Fruit fly (Drosophila melanogaster): ENCODE data around the gene Cpsf100.

Cpsf100 gene

DNA sequence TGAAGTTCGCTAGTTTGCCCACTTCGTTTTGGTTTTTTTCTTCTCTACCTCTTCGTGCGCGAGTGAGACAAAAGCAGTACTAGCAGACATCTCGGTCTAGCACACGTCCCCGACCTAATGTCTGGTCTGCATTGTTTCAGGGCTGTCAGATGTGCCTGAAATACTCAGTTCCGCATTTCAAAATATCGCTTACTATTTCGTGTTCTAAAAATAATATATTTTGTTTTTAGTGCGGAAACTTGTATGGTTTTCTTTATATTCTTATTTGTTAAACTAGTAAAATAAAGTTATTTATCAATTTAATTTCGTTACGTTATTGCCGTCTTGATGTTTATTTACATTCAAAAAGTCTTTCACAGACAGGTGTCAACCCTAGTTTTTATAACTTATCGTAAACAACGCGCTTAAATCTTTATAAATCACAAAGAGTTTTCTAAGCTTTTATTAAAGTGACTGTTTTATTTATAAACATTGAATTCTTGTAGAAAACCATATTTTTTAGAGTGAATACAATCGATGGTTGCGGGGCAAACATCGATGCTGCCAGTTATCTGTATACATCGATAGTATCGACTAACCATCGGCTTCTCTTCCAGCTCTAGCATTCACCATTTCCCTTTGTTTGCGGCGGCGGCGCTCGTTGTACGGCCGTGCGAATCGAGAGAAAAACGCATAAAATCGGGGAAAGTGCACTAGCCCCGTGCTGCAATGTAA lies 29.0 kb downstream of the Cpsf100 start (continued):
- TF ChIP-seq CG15336 (GFP tag; IDR thresholded peaks at IDR 0.05) (no peak), Met (GFP tag; optimal IDR thresholded peaks at IDR 0.05) (peak; percentile 76), lz (GFP tag; optimal IDR thresholded peaks at IDR 0.05) (peak; percentile 78), fd59A (GFP tag; optimal IDR thresholded peaks at IDR 0.05) (peak; percentile 62), Blimp-1 (GFP tag; optimal IDR thresholded peaks at IDR 0.05) (peak; percentile 9), Smox (GFP tag; optimal IDR thresholded peaks at IDR 0.05) (peak; percentile 68), CG10631 (GFP tag; optimal IDR thresholded peaks at IDR 0.05) (peak; percentile 82), CG11762 (GFP tag; optimal IDR thresholded peaks at IDR 0.05; ENCODE audit: insufficient read depth) (peak; percentile 41), Lpt (GFP tag; optimal IDR thresholded peaks at IDR 0.05) (no peak), CG4318 (GFP tag; optimal IDR thresholded peaks at IDR 0.05) (peak; percentile 61), CG16779 (tag; optimal IDR thresholded peaks at IDR 0.05) (no peak), Sox15 (GFP tag; optimal IDR thresholded peaks at IDR 0.05) (peak; percentile 69), eg (GFP tag; IDR thresholded peaks at IDR 0.05) (no peak), achi (GFP tag; optimal IDR thresholded peaks at IDR 0.05) (peak; percentile 73), salr (GFP tag; optimal IDR thresholded peaks at IDR 0.05) (peak in 1 of 2 experiments; percentile 71), CG10669 (GFP tag; optimal IDR thresholded peaks at IDR 0.05) (peak; percentile 72), Sox14 (GFP tag; optimal IDR thresholded peaks at IDR 0.05) (peak; percentile 81), fd85E (GFP tag; optimal IDR thresholded peaks at IDR 0.05) (no peak), CG11294 (GFP tag; IDR thresholded peaks at IDR 0.05) (no peak), svp (GFP tag) (peak; percentile 74), dac (GFP tag; optimal IDR thresholded peaks at IDR 0.05) (no peak), cyc (GFP tag; optimal IDR thresholded peaks at IDR 0.05) (peak; percentile 50), CG8319 (GFP tag; optimal IDR thresholded peaks at IDR 0.05) (peak; percentile 63), CG8119 (GFP tag; IDR thresholded peaks at IDR 0.05) (no peak), Hr39 (GFP tag; optimal IDR thresholded peaks at IDR 0.05) (peak; percentile 58), acj6 (GFP tag; optimal IDR thresholded peaks at IDR 0.05) (peak; percentile 58), Eip93F (GFP tag; optimal IDR thresholded peaks at IDR 0.05) (peak; percentile 26), CG7368 (GFP tag; optimal IDR thresholded peaks at IDR 0.05) (peak; percentile 28), CG34406 (GFP tag; optimal IDR thresholded peaks at IDR 0.05) (peak; percentile 77), Hr38 (GFP tag; optimal IDR thresholded peaks at IDR 0.05) (no peak), Ets21C (GFP tag; optimal IDR thresholded peaks at IDR 0.05) (peak; percentile 35), CG1621 (tag; optimal IDR thresholded peaks at IDR 0.05) (peak; percentile 37), esn (GFP tag; optimal IDR thresholded peaks at IDR 0.05) (peak; percentile 86), CG8632 (GFP tag; optimal IDR thresholded peaks at IDR 0.05) (peak; percentile 74), net (GFP tag; optimal IDR thresholded peaks at IDR 0.05) (peak; percentile 67), CG6854 (GFP tag; optimal IDR thresholded peaks at IDR 0.05) (no peak)

DNA sequence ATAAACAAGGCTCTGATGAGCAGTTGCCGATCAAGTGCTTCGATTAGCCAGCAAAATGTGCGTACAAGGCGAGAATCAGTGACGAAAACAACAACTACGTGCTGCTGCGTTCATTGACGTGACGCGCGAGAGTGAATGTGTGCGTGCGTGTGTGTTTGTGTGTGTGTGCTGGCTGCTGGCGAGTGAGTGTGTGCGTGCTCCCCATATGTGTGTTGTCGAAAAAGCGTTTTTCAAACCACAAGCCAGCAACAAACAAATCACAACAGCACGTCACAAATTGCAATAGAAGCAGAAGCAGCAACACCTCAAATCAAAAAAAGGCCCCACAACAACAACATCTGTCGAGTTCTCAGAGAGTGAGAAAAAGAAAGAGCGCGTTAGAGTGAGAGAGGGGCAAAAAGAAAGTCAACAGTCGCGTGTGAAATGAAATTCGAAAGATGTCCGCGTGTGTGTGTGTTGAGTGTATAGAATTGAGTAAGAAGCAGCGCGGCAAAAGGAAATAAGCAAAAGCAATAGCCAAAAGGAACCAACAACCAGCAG lies 29.6 kb downstream of the Cpsf100 start:
- TF ChIP-seq salr (GFP tag; optimal IDR thresholded peaks at IDR 0.05) (peak in 1 of 2 experiments; percentile 15), svp (GFP tag) (no peak)

DNA sequence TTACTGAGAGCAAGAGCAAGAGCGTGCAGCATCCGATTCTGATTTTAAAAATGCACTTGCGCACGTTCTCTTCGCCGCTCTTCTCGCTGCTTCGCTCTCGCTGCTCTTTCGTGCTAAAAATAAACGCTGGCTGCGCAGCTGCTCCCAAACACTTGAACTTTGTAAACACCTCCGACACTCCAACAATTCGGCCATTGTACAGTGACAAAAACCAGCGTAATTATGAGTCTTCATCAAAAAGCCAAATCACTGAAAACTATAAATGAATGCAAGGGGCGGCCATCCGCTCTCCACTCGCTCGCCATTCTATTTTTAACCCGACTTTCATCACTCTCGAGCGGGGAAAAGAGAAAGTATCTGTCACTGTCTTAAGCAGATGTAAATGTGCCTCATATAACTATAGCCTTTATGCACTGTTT lies 30.3 kb downstream of the Cpsf100 start:
- TF ChIP-seq Met (GFP tag; optimal IDR thresholded peaks at IDR 0.05) (peak; percentile 30), CG6808 (GFP tag; optimal IDR thresholded peaks at IDR 0.05) (peak; percentile 0), Eip93F (GFP tag; optimal IDR thresholded peaks at IDR 0.05) (no peak), net (GFP tag; optimal IDR thresholded peaks at IDR 0.05) (peak; percentile 73), CG10631 (GFP tag; optimal IDR thresholded peaks at IDR 0.05) (peak; percentile 18), CG6163 (GFP tag; IDR thresholded peaks at IDR 0.05) (no peak), CG7368 (GFP tag; optimal IDR thresholded peaks at IDR 0.05) (no peak), ss (GFP tag; optimal IDR thresholded peaks at IDR 0.05) (peak in 1 of 2 experiments; percentile 34), Sox102F (GFP tag; optimal IDR thresholded peaks at IDR 0.05) (peak; percentile 45), Hr4 (GFP tag; optimal IDR thresholded peaks at IDR 0.05) (peak; percentile 49), CG6854 (GFP tag; optimal IDR thresholded peaks at IDR 0.05) (peak; percentile 10), fkh (GFP tag; optimal IDR thresholded peaks at IDR 0.05) (no peak), CG31627 (GFP tag; optimal IDR thresholded peaks at IDR 0.05) (peak; percentile 24), CG9139 (GFP tag; optimal IDR thresholded peaks at IDR 0.05) (peak; percentile 29), Ets21C (GFP tag; optimal IDR thresholded peaks at IDR 0.05) (no peak), CG15336 (GFP tag; IDR thresholded peaks at IDR 0.05) (no peak), Sox15 (GFP tag; optimal IDR thresholded peaks at IDR 0.05) (no peak), CG11294 (GFP tag; IDR thresholded peaks at IDR 0.05) (no peak), lz (GFP tag; optimal IDR thresholded peaks at IDR 0.05) (peak; percentile 31), Blimp-1 (GFP tag; optimal IDR thresholded peaks at IDR 0.05) (peak; percentile 60), OdsH (GFP tag; optimal IDR thresholded peaks at IDR 0.05) (peak; percentile 40), CG3919 (GFP tag; optimal IDR thresholded peaks at IDR 0.05) (peak; percentile 55), eg (GFP tag; IDR thresholded peaks at IDR 0.05) (no peak), esn (GFP tag; optimal IDR thresholded peaks at IDR 0.05) (peak; percentile 44)
